Worm (Caenorhabditis elegans): ENCODE measurements around the gene cwp-3.

Gene cwp-3

DNA sequence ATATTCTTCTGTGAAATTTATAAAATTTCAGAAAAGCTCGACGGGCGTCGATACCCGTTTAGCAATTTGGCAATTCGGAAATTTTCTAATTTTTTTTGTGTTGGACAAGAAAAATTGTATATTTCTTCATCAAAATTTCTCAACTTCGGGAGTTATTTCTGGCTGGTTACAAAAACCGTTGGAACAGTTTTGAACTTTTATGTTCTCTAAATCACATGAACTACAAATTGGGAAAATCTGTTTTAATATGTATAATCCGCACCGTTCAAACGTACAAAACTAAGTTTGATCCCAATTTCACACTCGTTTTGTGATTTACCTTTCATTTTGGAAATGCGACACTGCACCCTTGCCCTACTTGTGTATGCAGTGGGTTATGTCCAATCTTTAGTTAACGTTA, 42.7 kb downstream of the cwp-3 start, which contains the start of gene T19H12.3 (continued):
- TF ChIP-seq lsy-2 (tag; optimal IDR thresholded peaks at IDR 0.05) (no peak), hpl-2 (GFP tag; optimal IDR thresholded peaks at IDR 0.05) (no peak)

DNA sequence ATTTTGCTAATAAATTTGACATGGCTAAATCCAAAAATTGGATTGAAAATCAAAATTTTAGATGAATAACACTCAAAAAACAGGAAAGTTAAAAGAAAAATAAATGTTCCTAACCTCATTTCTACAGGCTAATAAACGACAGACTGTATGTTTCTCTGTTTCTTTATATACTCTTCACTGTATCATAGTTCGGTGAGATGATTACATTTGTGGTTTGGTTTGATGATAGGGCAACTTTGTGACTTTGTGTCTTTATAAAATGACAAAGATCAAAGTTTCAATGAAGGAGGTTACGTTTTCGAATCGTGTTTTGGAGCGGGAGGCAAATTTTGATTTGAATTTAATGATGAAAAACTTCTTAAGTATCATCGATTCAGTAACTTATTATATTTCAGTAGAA, 46.8 kb downstream of the cwp-3 start, which contains the start of gene ugt-12:
Gene ugt-12 (minus strand): TSS at position 153 of the 400 bp plus-strand sequence.
- no peak for TF ChIP-seq unc-62 (GFP tag; optimal IDR thresholded peaks at IDR 0.05)
- no peak for TF ChIP-seq hlh-17 (GFP tag; optimal IDR thresholded peaks at IDR 0.05; ENCODE audit: borderline replicate concordance)
- TF ChIP-seq unc-30 (tag; optimal IDR thresholded peaks at IDR 0.05): no peak
- TF ChIP-seq C04F5.9 (tag; optimal IDR thresholded peaks at IDR 0.05): no peak
- no peak for TF ChIP-seq pax-3 (tag; optimal IDR thresholded peaks at IDR 0.05)
- TF ChIP-seq blmp-1 (tag; optimal IDR thresholded peaks at IDR 0.05): no peak
- peak; percentile 26 for TF ChIP-seq snu-23 (GFP tag; optimal IDR thresholded peaks at IDR 0.05)
- TF ChIP-seq elt-2 (tag; optimal IDR thresholded peaks at IDR 0.05): peak; percentile 49
- TF ChIP-seq elt-3 (tag; optimal IDR thresholded peaks at IDR 0.05): peak in 2 of 6 experiments; percentile 10 to 37
- no peak for TF ChIP-seq rnt-1 (tag; optimal IDR thresholded peaks at IDR 0.05)
- peak; percentile 52 for TF ChIP-seq nhr-20 (tag; optimal IDR thresholded peaks at IDR 0.05)
- TF ChIP-seq egl-13 (tag; optimal IDR thresholded peaks at IDR 0.05): no peak
- TF ChIP-seq ztf-11 (tag; optimal IDR thresholded peaks at IDR 0.05): no peak
- peak; percentile 74 for TF ChIP-seq nhr-85 (tag)
- peak in 1 of 2 experiments; percentile 34 for TF ChIP-seq lin-35 (GFP tag; optimal IDR thresholded peaks at IDR 0.05)
- TF ChIP-seq lin-14 (GFP tag; optimal IDR thresholded peaks at IDR 0.05): peak; percentile 61
- TF ChIP-seq jun-1 (tag; optimal IDR thresholded peaks at IDR 0.05): no peak
- no peak for TF ChIP-seq ztf-4 (tag; optimal IDR thresholded peaks at IDR 0.05)
- TF ChIP-seq nhr-71 (tag; optimal IDR thresholded peaks at IDR 0.05): peak; percentile 48
- TF ChIP-seq sptf-1 (tag; optimal IDR thresholded peaks at IDR 0.05): no peak
- no peak for TF ChIP-seq alr-1 (tag; optimal IDR thresholded peaks at IDR 0.05; ENCODE audit: borderline replicate concordance)
- TF ChIP-seq ceh-63 (GFP tag; optimal IDR thresholded peaks at IDR 0.05): no peak
- no peak for TF ChIP-seq pag-3 (tag; optimal IDR thresholded peaks at IDR 0.05; ENCODE audit: borderline replicate concordance, insufficient read depth)
- TF ChIP-seq unc-98 (GFP tag; IDR thresholded peaks at IDR 0.05): no peak
- TF ChIP-seq tlp-1 (tag; optimal IDR thresholded peaks at IDR 0.05): no peak

DNA sequence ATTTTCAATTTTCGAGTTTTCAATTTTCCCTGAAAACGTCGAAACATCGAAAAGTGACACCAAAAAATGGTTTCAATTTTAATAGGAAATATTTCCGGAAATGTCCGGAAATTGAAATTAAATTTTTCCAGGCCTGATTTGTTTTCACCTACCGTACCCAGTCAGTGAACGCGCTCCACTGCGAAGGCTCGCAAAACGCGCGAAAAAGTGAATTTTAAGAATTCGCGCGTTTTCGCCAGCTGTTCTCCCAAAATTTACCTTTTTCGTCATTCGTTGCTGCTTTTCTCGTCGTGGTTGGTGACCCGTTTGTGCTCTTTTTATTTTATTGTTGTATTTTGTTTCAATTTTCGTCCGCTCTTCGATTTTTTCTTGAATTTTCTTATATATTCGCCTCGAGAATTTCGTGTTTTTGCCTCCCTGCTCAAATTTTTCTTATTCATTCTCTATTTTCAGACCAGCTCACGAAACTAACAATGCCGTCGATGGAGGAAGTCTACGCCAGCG, 47.4 kb downstream of the cwp-3 start, which contains the start of gene T19H12.2:
Gene T19H12.2 (plus strand): TSS at position 454 of the 504 bp plus-strand sequence.
- TF ChIP-seq snu-23 (GFP tag; optimal IDR thresholded peaks at IDR 0.05) (no peak), sptf-1 (tag; optimal IDR thresholded peaks at IDR 0.05) (no peak), aly-2 (tag; optimal IDR thresholded peaks at IDR 0.05) (no peak), mdl-1 (tag; optimal IDR thresholded peaks at IDR 0.05) (no peak), egl-27 (tag; optimal IDR thresholded peaks at IDR 0.05) (no peak), ets-5 (GFP tag; IDR thresholded peaks at IDR 0.05) (no peak), nhr-76 (tag; optimal IDR thresholded peaks at IDR 0.05) (no peak), blmp-1 (tag; optimal IDR thresholded peaks at IDR 0.05) (peak; percentile 22), lsy-2 (tag; optimal IDR thresholded peaks at IDR 0.05) (peak in 1 of 2 experiments; percentile 57)

DNA sequence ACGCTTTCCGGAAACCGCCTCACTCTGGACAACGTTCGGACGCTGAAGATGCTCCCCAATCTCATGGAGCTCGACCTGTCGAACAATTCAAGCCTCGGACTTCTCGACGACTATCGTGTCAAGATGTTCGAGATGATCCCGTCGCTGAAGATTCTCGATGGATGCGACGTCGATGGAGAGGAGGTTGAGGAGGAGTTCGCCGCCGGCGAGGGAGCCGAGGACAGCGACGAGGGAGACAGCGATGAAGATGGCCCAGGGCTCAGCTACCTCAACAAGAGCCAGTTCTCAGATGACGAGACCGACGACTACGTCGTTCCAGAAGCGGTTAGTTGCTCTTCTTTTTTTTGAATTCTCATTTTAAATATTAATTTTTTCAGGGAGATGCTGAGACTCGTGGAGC, 48.1 kb downstream of the cwp-3 start:
- TF ChIP-seq efl-1 (optimal IDR thresholded peaks at IDR 0.05) (no peak), efl-1 (GFP tag; optimal IDR thresholded peaks at IDR 0.05 in 1 of 2) (peak in 1 of 2 experiments; percentile 15), aly-2 (tag; optimal IDR thresholded peaks at IDR 0.05) (no peak), nhr-11 (tag; optimal IDR thresholded peaks at IDR 0.05) (no peak), C04F5.9 (tag; optimal IDR thresholded peaks at IDR 0.05) (no peak)

All from whole organism, L1 larva.